Worm (Caenorhabditis elegans) whole organism, L1 larva: ENCODE measurements around the gene lgc-56.

Experiments
- C04F5.9 ChIP-seq: sonication (generic microtip); optimal IDR thresholded peaks from 2 replicates; lab custom pipeline; 2016; ENCODE audit warnings: missing genetic modification characterization, missing compliant biosample characterization
- C34B4.2 ChIP-seq: sonication (generic microtip); optimal IDR thresholded peaks from 2 replicates; lab custom pipeline; 2017; ENCODE audit warnings: mild to moderate bottlenecking, missing genetic modification characterization, missing compliant biosample characterization
- F16B12.6 ChIP-seq: fragments of 150-350 bp; optimal IDR thresholded peaks from 2 replicates; lab custom pipeline; 2014; ENCODE audit warnings: missing biosample characterization, missing genetic modification characterization
- Y116A8C.19 ChIP-seq: sonication (generic microtip); optimal IDR thresholded peaks from 2 replicates; lab custom pipeline; 2016; ENCODE audit warnings: missing compliant biosample characterization, missing genetic modification characterization, borderline replicate concordance
- blmp-1 ChIP-seq: fragments of 150-350 bp; optimal IDR thresholded peaks from 2 replicates; lab custom pipeline; 2014; ENCODE audit warnings: missing biosample characterization, missing genetic modification characterization
- ceh-8 ChIP-seq: fragments of 200-800 bp; sonication (Bioruptor generic); optimal IDR thresholded peaks from 2 replicates; lab custom pipeline; 2018; ENCODE audit warnings: mild to moderate bottlenecking, missing genetic modification characterization, moderate library complexity, missing compliant biosample characterization
- dsc-1 ChIP-seq: sonication (generic microtip); optimal IDR thresholded peaks from 2 replicates; lab custom pipeline; 2016; ENCODE audit warnings: mild to moderate bottlenecking, missing genetic modification characterization, missing compliant biosample characterization
- efl-1 ChIP-seq, 4 experiments: fragments of 150-350 bp; optimal IDR thresholded peaks in 3 of 4; peaks in 1 of 4; 1 replicate in 1 of 4; 2 replicates in 3 of 4; lab custom pipeline; 2014; ENCODE audit warnings: missing biosample characterization in 2 of 4, missing genetic modification characterization in 2 of 4, missing genetic modification reagents in 2 of 4
- efl-3 ChIP-seq: fragments of 200-800 bp; sonication (Bioruptor generic); optimal IDR thresholded peaks from 2 replicates; lab custom pipeline; 2018; ENCODE audit warnings: mild to moderate bottlenecking, missing genetic modification characterization, missing compliant biosample characterization
- elt-2 ChIP-seq: sonication (generic microtip); optimal IDR thresholded peaks from 2 replicates; lab custom pipeline; 2016; ENCODE audit warnings: missing genetic modification characterization, mild to moderate bottlenecking, inconsistent platforms, missing compliant biosample characterization, missing genetic modification reagents
- fkh-8 ChIP-seq: sonication (generic microtip); optimal IDR thresholded peaks from 2 replicates; lab custom pipeline; 2016; ENCODE audit warnings: mild to moderate bottlenecking, missing genetic modification characterization, missing compliant biosample characterization
- fos-1 ChIP-seq: fragments of 150-350 bp; optimal IDR thresholded peaks from 2 replicates; lab custom pipeline; 2014; ENCODE audit warnings: missing biosample characterization, missing genetic modification characterization
- jun-1 ChIP-seq: fragments of 150-350 bp; optimal IDR thresholded peaks from 2 replicates; lab custom pipeline; 2014; ENCODE audit warnings: missing biosample characterization, missing genetic modification reagents, missing genetic modification characterization
- lin-14 ChIP-seq: fragments of 200-800 bp; sonication (Bioruptor generic); optimal IDR thresholded peaks from 2 replicates; lab custom pipeline; 2018; ENCODE audit warnings: mild to moderate bottlenecking, missing genetic modification characterization, moderate library complexity, missing compliant biosample characterization
- lin-35 ChIP-seq, 2 experiments: fragments of 150-350 bp; optimal IDR thresholded peaks; 2 replicates each; lab custom pipeline; 2014; ENCODE audit warnings: missing biosample characterization in 2 of 2, missing genetic modification characterization in 2 of 2, missing genetic modification reagents in 2 of 2
- lin-39 ChIP-seq: fragments of 150-350 bp; optimal IDR thresholded peaks from 2 replicates; lab custom pipeline; 2014; ENCODE audit warnings: missing biosample characterization, missing genetic modification reagents, missing genetic modification characterization
- lir-3 ChIP-seq: sonication (generic microtip); optimal IDR thresholded peaks from 2 replicates; lab custom pipeline; 2016; ENCODE audit warnings: mild to moderate bottlenecking, missing genetic modification characterization, moderate library complexity, missing compliant biosample characterization; ENCODE audit not compliant: poor library complexity
- lsy-2 ChIP-seq, 2 experiments: fragments of 150-350 bp; optimal IDR thresholded peaks; 2 replicates each; lab custom pipeline; 2014; ENCODE audit warnings: missing biosample characterization in 2 of 2, missing genetic modification characterization in 2 of 2
- mdl-1 ChIP-seq, 2 experiments: fragments of 150-350 bp; optimal IDR thresholded peaks; 2 replicates each; lab custom pipeline; 2014 to 2017; ENCODE audit warnings: missing biosample characterization in 2 of 2, missing genetic modification characterization in 2 of 2, inconsistent platforms in 1 of 2
- nhr-12 ChIP-seq: sonication (generic microtip); optimal IDR thresholded peaks from 2 replicates; lab custom pipeline; 2017; ENCODE audit warnings: missing biosample characterization, missing genetic modification characterization
- nhr-19 ChIP-seq: fragments of 200-800 bp; sonication (Bioruptor generic); conservative IDR thresholded peaks from 2 replicates; pipeline ENCODE4 v1.3.6; 2022; ENCODE audit warnings: missing genetic modification characterization, missing compliant biosample characterization
- nhr-237 ChIP-seq: fragments of 150-350 bp; optimal IDR thresholded peaks from 2 replicates; lab custom pipeline; 2014; ENCODE audit warnings: missing biosample characterization, missing genetic modification characterization
- nhr-47 ChIP-seq: sonication (generic microtip); optimal IDR thresholded peaks from 2 replicates; lab custom pipeline; 2016; ENCODE audit warnings: mild to moderate bottlenecking, missing genetic modification characterization, moderate library complexity, missing compliant biosample characterization
- nhr-71 ChIP-seq: sonication (generic microtip); optimal IDR thresholded peaks from 2 replicates; lab custom pipeline; 2016; ENCODE audit warnings: mild to moderate bottlenecking, missing genetic modification characterization, moderate library complexity, missing compliant biosample characterization
- nhr-77 ChIP-seq: fragments of 150-350 bp; optimal IDR thresholded peaks from 2 replicates; lab custom pipeline; 2014; ENCODE audit warnings: missing biosample characterization, missing genetic modification characterization
- nhr-84 ChIP-seq: sonication (generic microtip); optimal IDR thresholded peaks from 2 replicates; lab custom pipeline; 2017; ENCODE audit warnings: missing biosample characterization, missing genetic modification characterization
- nhr-85 ChIP-seq: sonication (generic microtip); peaks from one replicate; lab custom pipeline; 2016; ENCODE audit warnings: missing genetic modification characterization, inconsistent platforms, missing compliant biosample characterization
- nhr-90 ChIP-seq: sonication (generic microtip); optimal IDR thresholded peaks from 2 replicates; lab custom pipeline; 2016; ENCODE audit warnings: mild to moderate bottlenecking, missing genetic modification characterization, missing compliant biosample characterization; ENCODE audit not compliant: poor library complexity
- skn-1 ChIP-seq: fragments of 150-350 bp; optimal IDR thresholded peaks from 2 replicates; lab custom pipeline; 2014; ENCODE audit warnings: missing biosample characterization, missing genetic modification characterization
- sox-4 ChIP-seq: sonication (generic microtip); optimal IDR thresholded peaks from 2 replicates; lab custom pipeline; 2016; ENCODE audit warnings: missing genetic modification characterization, missing compliant biosample characterization
- sup-37 ChIP-seq: fragments of 200-800 bp; sonication (Bioruptor generic); optimal IDR thresholded peaks from 2 replicates; lab custom pipeline; 2018; ENCODE audit warnings: mild to moderate bottlenecking, missing genetic modification characterization, missing compliant biosample characterization
- tbx-2 ChIP-seq: sonication (generic microtip); optimal IDR thresholded peaks from 2 replicates; lab custom pipeline; 2016; ENCODE audit warnings: missing genetic modification characterization, missing compliant biosample characterization
- tlp-1 ChIP-seq: fragments of 150-350 bp; optimal IDR thresholded peaks from 2 replicates; lab custom pipeline; 2014; ENCODE audit warnings: missing biosample characterization, missing genetic modification characterization
- unc-30 ChIP-seq: sonication (generic microtip); optimal IDR thresholded peaks from 2 replicates; lab custom pipeline; 2017; ENCODE audit warnings: missing biosample characterization, missing genetic modification characterization
- unc-98 ChIP-seq: fragments of 200-800 bp; sonication (Bioruptor generic); IDR thresholded peaks from 2 replicates; pipeline ENCODE4 v1.3.6; 2022; ENCODE audit warnings: missing genetic modification characterization, missing compliant biosample characterization
- vab-15 ChIP-seq: sonication (generic microtip); optimal IDR thresholded peaks from 2 replicates; lab custom pipeline; 2017; ENCODE audit warnings: missing genotype, mild to moderate bottlenecking, missing genetic modification characterization, missing compliant biosample characterization
- zag-1 ChIP-seq: fragments of 150-350 bp; optimal IDR thresholded peaks from 2 replicates; lab custom pipeline; 2014; ENCODE audit warnings: missing biosample characterization, missing genetic modification characterization
- zip-4 ChIP-seq: fragments of 200-800 bp; sonication (Bioruptor generic); optimal IDR thresholded peaks from 2 replicates; lab custom pipeline; 2018; ENCODE audit warnings: mild to moderate bottlenecking, missing genetic modification characterization, moderate library complexity, missing compliant biosample characterization

Gene lgc-56

ce11 chrII:5083341-5083740 is 46.8 kb upstream of the lgc-56 start, which contains the start of gene C04G6.4:
Gene C04G6.4 (minus strand): TSS chrII:5083441.
- TF ChIP-seq sox-4 (tag; lab: Kevin White, UChicago) (no peak), nhr-84 (tag; lab: Kevin White, UChicago) (no peak), zip-4 (GFP tag; lab: Kevin White, UChicago) (no peak), vab-15 (no peak), nhr-12 (tag; lab: Kevin White, UChicago) (no peak), nhr-19 (GFP tag; lab: Robert Waterston, UW) (no peak), lin-39 (tag; lab: Kevin White, UChicago) (no peak), nhr-90 (no peak), F16B12.6 (tag; lab: Kevin White, UChicago) (no peak), unc-98 (GFP tag; lab: Robert Waterston, UW) (no peak), nhr-85 (no peak), fos-1 (no peak)
- TF ChIP-seq, all 84 proteins: peak for 0

- TF ChIP-seq elt-2 (tag; lab: Kevin White, UChicago) (peak; percentile 52), lsy-2 (tag; optimal IDR thresholded peaks at IDR 0.05; lab: Kevin White, UChicago) (no peak), efl-1 (optimal IDR thresholded peaks at IDR 0.05; lab: Kevin White, UChicago) (no peak), efl-1 (GFP tag; optimal IDR thresholded peaks at IDR 0.05 in 1 of 2; lab: Kevin White, UChicago) (peak in 1 of 2 experiments; percentile 24)
These were observed 46.0 kb upstream of the lgc-56 start for ce11 chrII:5084225-5084624.

DNA sequence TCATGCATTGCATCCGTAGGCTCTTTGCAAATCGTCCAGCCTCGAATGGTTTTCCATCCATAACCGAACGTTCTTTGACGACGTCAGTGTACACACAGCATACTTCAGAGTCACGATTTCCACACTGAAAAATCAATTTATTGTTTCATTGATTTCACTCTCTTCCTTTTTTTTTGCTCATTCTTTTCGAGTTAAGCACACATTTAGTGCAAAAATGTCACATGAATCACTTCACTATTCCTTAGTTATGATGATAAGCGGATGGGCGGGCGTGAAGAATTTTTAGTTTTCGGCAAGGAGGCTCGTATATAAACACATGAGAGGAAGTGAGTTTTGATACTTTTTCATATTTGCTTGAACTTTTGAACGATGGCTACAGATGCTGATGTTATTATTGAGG is 44.7 kb upstream of the lgc-56 start, which contains the start of gene txt-9:
TSS of gene txt-9 (plus strand) at position 336 of the 400 bp plus-strand sequence.
- no peak for TF ChIP-seq ceh-8
- no peak for TF ChIP-seq Y116A8C.19 (tag; lab: Kevin White, UChicago)
- peak in 1 of 2 experiments; percentile 13 for TF ChIP-seq lin-35 (GFP tag; optimal IDR thresholded peaks at IDR 0.05; lab: Kevin White, UChicago)
- TF ChIP-seq elt-2 (tag; lab: Kevin White, UChicago): peak; percentile 62

DNA sequence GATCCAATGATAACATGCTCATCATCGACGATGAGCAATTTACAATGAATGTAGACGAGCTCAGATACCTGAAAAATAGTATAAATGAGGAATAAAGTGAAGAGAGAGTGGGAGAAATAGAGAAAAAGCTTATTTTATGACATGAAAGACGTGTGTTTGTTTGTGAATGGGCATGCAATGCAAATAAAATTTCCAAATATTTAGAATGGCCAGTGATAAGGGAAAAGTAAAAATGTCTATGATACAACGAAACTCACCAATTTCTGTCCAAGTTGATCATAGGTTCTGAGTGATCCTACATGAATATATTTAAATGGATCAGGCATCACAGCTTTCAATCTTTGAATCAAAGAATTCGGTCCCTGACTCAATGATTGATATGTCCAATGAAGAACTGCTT is 44.0 kb upstream of the lgc-56 start:
- no peak for TF ChIP-seq nhr-47 (tag; lab: Kevin White, UChicago)
- TF ChIP-seq elt-2 (tag; lab: Kevin White, UChicago): peak; percentile 91

DNA sequence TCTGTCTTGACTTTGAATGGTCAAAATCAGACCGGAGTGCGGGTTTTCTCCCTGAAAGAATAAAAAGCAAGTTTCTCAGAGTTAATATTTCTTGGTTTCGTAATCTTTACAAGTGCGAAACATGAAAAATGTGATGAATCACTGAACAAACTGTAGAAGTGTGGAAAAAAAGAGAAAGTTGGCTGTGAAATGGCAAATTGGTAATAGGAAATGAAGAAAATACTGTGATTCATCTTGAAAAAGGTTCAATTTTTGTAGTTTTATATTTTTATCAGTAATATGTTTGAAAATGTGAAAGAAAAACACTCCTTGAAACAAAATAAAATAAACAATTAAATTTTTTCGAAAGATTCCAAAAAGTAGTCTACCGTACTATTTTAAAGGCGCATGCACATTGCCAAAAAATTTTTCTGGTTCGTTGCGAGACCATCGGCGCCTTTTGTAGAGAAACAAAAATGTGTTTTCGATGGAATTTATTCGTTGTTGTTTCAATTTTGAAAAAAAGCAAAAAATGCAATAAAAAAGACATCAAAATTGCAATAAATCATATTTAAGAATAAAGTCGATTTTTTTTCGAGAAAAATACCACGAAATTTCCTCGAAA is 38.4 kb upstream of the lgc-56 start, which contains the start of gene pld-1:
TSS of gene pld-1 (minus strand) at position 51 of the 604 bp plus-strand sequence.
- no peak for TF ChIP-seq F16B12.6 (tag; lab: Kevin White, UChicago)
- TF ChIP-seq unc-30 (tag; lab: Kevin White, UChicago): no peak
- TF ChIP-seq lir-3: no peak
- no peak for TF ChIP-seq tlp-1 (tag; lab: Kevin White, UChicago)
- no peak for TF ChIP-seq mdl-1 (tag; optimal IDR thresholded peaks at IDR 0.05; lab: Kevin White, UChicago)
- TF ChIP-seq C34B4.2 (tag; lab: Kevin White, UChicago): no peak
- TF ChIP-seq C04F5.9 (tag; lab: Kevin White, UChicago): no peak
- TF ChIP-seq nhr-19 (GFP tag; lab: Robert Waterston, UW): no peak

ce11 chrII:5092362-5093281 is 37.6 kb upstream of the lgc-56 start, which contains the start of gene C04G6.2:
Gene C04G6.2 (plus strand): TSS chrII:5093231.
- TF ChIP-seq unc-30 (tag; lab: Kevin White, UChicago) (no peak), nhr-77 (tag; lab: Kevin White, UChicago) (peak; percentile 32), ceh-8 (no peak), efl-3 (GFP tag; lab: Kevin White, UChicago) (no peak), nhr-237 (no peak), tbx-2 (tag; lab: Kevin White, UChicago) (peak; percentile 65), skn-1 (tag; lab: Kevin White, UChicago) (peak; percentile 32), dsc-1 (peak; percentile 18), F16B12.6 (tag; lab: Kevin White, UChicago) (peak; percentile 24), nhr-71 (peak; percentile 72), fkh-8 (tag; lab: Kevin White, UChicago) (peak; percentile 41), sup-37 (GFP tag; lab: Kevin White, UChicago) (no peak), lin-14 (GFP tag; lab: Kevin White, UChicago) (peak; percentile 94), blmp-1 (tag; lab: Kevin White, UChicago) (peak; percentile 69), C04F5.9 (tag; lab: Kevin White, UChicago) (no peak), lin-35 (GFP tag; optimal IDR thresholded peaks at IDR 0.05; lab: Kevin White, UChicago) (peak; percentile 37 to 45), zag-1 (tag; lab: Kevin White, UChicago) (no peak), lin-39 (tag; lab: Kevin White, UChicago) (no peak), jun-1 (no peak)
